2 fruit fly cellular contexts compared by ENCODE assay signal in genomic region chr3R:25519465-25520071, dm6.
TF ChIP-seq lines count a peak whose summit lies in the region.

No protein-coding gene starts in this region.

TF ChIP-seq in whole organism, embryonic, 481 proteins besides CTCF, POLR2A, EP300 and RAD21 (continued from another document and continues in another):
- TF ChIP-seq CG8359 (GFP tag; optimal IDR thresholded peaks at IDR 0.05; lab: Kevin White, UChicago; ENCODE audit: borderline replicate concordance), result no peak
- TF ChIP-seq CG17385 (GFP tag; optimal IDR thresholded peaks at IDR 0.05; lab: Kevin White, UChicago), result peak; percentile 2
- TF ChIP-seq CG6654 (GFP tag; optimal IDR thresholded peaks at IDR 0.05; lab: Kevin White, UChicago), result no peak
- TF ChIP-seq ase (GFP tag; IDR thresholded peaks at IDR 0.05; lab: Robert Waterston, UW), result no peak
- TF ChIP-seq scrt (GFP tag; optimal IDR thresholded peaks at IDR 0.05; lab: Kevin White, UChicago), result no peak
- peak; percentile 5 for TF ChIP-seq CG13775 (GFP tag; optimal IDR thresholded peaks at IDR 0.05; lab: Kevin White, UChicago)
- no peak for TF ChIP-seq CG12155 (GFP tag; optimal IDR thresholded peaks at IDR 0.05; lab: Kevin White, UChicago)
- peak; percentile 34 for TF ChIP-seq Sox102F (GFP tag; optimal IDR thresholded peaks at IDR 0.05; lab: Kevin White, UChicago)
- no peak for TF ChIP-seq fd102C (GFP tag; optimal IDR thresholded peaks at IDR 0.05; lab: Kevin White, UChicago)
- no peak for TF ChIP-seq CG13624 (GFP tag; optimal IDR thresholded peaks at IDR 0.05; lab: Kevin White, UChicago)
- no peak for TF ChIP-seq CG7372 (GFP tag; IDR thresholded peaks at IDR 0.05; lab: Robert Waterston, UW)
- TF ChIP-seq sc (optimal IDR thresholded peaks at IDR 0.05; lab: Kevin White, UChicago), result no peak
- TF ChIP-seq sc (GFP tag; optimal IDR thresholded peaks at IDR 0.05; lab: Kevin White, UChicago), result peak; percentile 24
- no peak for TF ChIP-seq gce (GFP tag; IDR thresholded peaks at IDR 0.05; lab: Robert Waterston, UW)
- TF ChIP-seq Myb (GFP tag; optimal IDR thresholded peaks at IDR 0.05; lab: Kevin White, UChicago), result no peak
- TF ChIP-seq CG13894 (tag; optimal IDR thresholded peaks at IDR 0.05; lab: Kevin White, UChicago), result no peak
- TF ChIP-seq schlank (tag; optimal IDR thresholded peaks at IDR 0.05; lab: Kevin White, UChicago), result no peak
- TF ChIP-seq YL-1 (GFP tag; optimal IDR thresholded peaks at IDR 0.05; lab: Kevin White, UChicago), result no peak
- TF ChIP-seq Hr78 (GFP tag; optimal IDR thresholded peaks at IDR 0.05; lab: Kevin White, UChicago), result no peak
- peak; percentile 18 for TF ChIP-seq CG14710 (tag; optimal IDR thresholded peaks at IDR 0.05; lab: Kevin White, UChicago)
- peak; percentile 5 for TF ChIP-seq cwo (GFP tag; optimal IDR thresholded peaks at IDR 0.05; lab: Kevin White, UChicago)
- TF ChIP-seq Gug (GFP tag; IDR thresholded peaks at IDR 0.05; lab: Robert Waterston, UW), result no peak
- peak; percentile 15 for TF ChIP-seq caup (GFP tag; optimal IDR thresholded peaks at IDR 0.05; lab: Kevin White, UChicago; ENCODE audit: severe bottlenecking)
- no peak for TF ChIP-seq dpn (GFP tag; optimal IDR thresholded peaks at IDR 0.05; lab: Kevin White, UChicago)
- no peak for TF ChIP-seq HmgD (GFP tag; optimal IDR thresholded peaks at IDR 0.05; lab: Kevin White, UChicago)
- peak; percentile 47 for TF ChIP-seq dmrt99B (tag; optimal IDR thresholded peaks at IDR 0.05; lab: Kevin White, UChicago)
- peak; percentile 60 for TF ChIP-seq gem (tag; optimal IDR thresholded peaks at IDR 0.05; lab: Kevin White, UChicago)
- TF ChIP-seq dmrt11E (tag; optimal IDR thresholded peaks at IDR 0.05; lab: Kevin White, UChicago), result peak; percentile 29
- TF ChIP-seq zen2 (GFP tag; IDR thresholded peaks at IDR 0.05; lab: Robert Waterston, UW; ENCODE audit: partially characterized antibody), result no peak
- TF ChIP-seq B-H1 (GFP tag; IDR thresholded peaks at IDR 0.05; lab: Robert Waterston, UW), result no peak
- TF ChIP-seq da (GFP tag; optimal IDR thresholded peaks at IDR 0.05; lab: Kevin White, UChicago), result no peak
- TF ChIP-seq ttk (GFP tag; IDR thresholded peaks at IDR 0.05; lab: Robert Waterston, UW), result no peak
- no peak for TF ChIP-seq CG10462 (GFP tag; optimal IDR thresholded peaks at IDR 0.05; lab: Kevin White, UChicago)
- no peak for TF ChIP-seq CG7987 (GFP tag; optimal IDR thresholded peaks at IDR 0.05; lab: Kevin White, UChicago)
- TF ChIP-seq CG2875 (GFP tag; optimal IDR thresholded peaks at IDR 0.05; lab: Kevin White, UChicago), result no peak
- TF ChIP-seq CG13424 (tag; optimal IDR thresholded peaks at IDR 0.05; lab: Kevin White, UChicago), result peak; percentile 25
- TF ChIP-seq CG1233 (GFP tag; optimal IDR thresholded peaks at IDR 0.05; lab: Kevin White, UChicago), result no peak
- TF ChIP-seq slp2 (GFP tag; optimal IDR thresholded peaks at IDR 0.05; lab: Kevin White, UChicago), result no peak
- no peak for TF ChIP-seq CG13287 (GFP tag; IDR thresholded peaks at IDR 0.05; lab: Robert Waterston, UW; ENCODE audit: partially characterized antibody)
- no peak for TF ChIP-seq HLHmδ (GFP tag; optimal IDR thresholded peaks at IDR 0.05; lab: Kevin White, UChicago)
- no peak for TF ChIP-seq Spps (tag; optimal IDR thresholded peaks at IDR 0.05; lab: Kevin White, UChicago)
- peak; percentile 41 for TF ChIP-seq ATbp (GFP tag; optimal IDR thresholded peaks at IDR 0.05; lab: Kevin White, UChicago)
- TF ChIP-seq CG4424 (GFP tag; optimal IDR thresholded peaks at IDR 0.05; lab: Kevin White, UChicago), result peak; percentile 23
- peak; percentile 55 for TF ChIP-seq Blimp-1 (GFP tag; optimal IDR thresholded peaks at IDR 0.05; lab: Kevin White, UChicago)
- TF ChIP-seq CG6765 (GFP tag; optimal IDR thresholded peaks at IDR 0.05; lab: Kevin White, UChicago), result no peak
- TF ChIP-seq Hmx (GFP tag; optimal IDR thresholded peaks at IDR 0.05; lab: Kevin White, UChicago), result no peak
- TF ChIP-seq Dref (GFP tag; IDR thresholded peaks at IDR 0.05; lab: Robert Waterston, UW), result no peak
- peak; percentile 1 for TF ChIP-seq CG10267 (tag; optimal IDR thresholded peaks at IDR 0.05; lab: Kevin White, UChicago)
- no peak for TF ChIP-seq CG34224 (GFP tag; IDR thresholded peaks at IDR 0.05; lab: Robert Waterston, UW; ENCODE audit: partially characterized antibody)
- no peak for TF ChIP-seq CG5245 (GFP tag; optimal IDR thresholded peaks at IDR 0.05; lab: Kevin White, UChicago)
- TF ChIP-seq sens (GFP tag; lab: Kevin White, UChicago), result peak; percentile 66
- no peak for TF ChIP-seq CG16813 (GFP tag; IDR thresholded peaks at IDR 0.05; lab: Robert Waterston, UW; ENCODE audit: partially characterized antibody)
- peak; percentile 71 for TF ChIP-seq Ets65A (GFP tag; lab: Kevin White, UChicago)
- no peak for TF ChIP-seq CG4282 (GFP tag; optimal IDR thresholded peaks at IDR 0.05; lab: Kevin White, UChicago)
- peak; percentile 12 for TF ChIP-seq Xbp1 (GFP tag; optimal IDR thresholded peaks at IDR 0.05; lab: Kevin White, UChicago)
- TF ChIP-seq CG7271 (tag; optimal IDR thresholded peaks at IDR 0.05; lab: Kevin White, UChicago), result no peak
- no peak for TF ChIP-seq CG4854 (GFP tag; optimal IDR thresholded peaks at IDR 0.05; lab: Kevin White, UChicago)
- no peak for TF ChIP-seq HLH3B (GFP tag; IDR thresholded peaks at IDR 0.05; lab: Robert Waterston, UW)
- TF ChIP-seq CG18476 (GFP tag; optimal IDR thresholded peaks at IDR 0.05; lab: Kevin White, UChicago), result peak; percentile 31
- TF ChIP-seq bsh (GFP tag; optimal IDR thresholded peaks at IDR 0.05; lab: Kevin White, UChicago), result peak in 1 of 2 experiments; percentile 43
- TF ChIP-seq Atf6 (GFP tag; IDR thresholded peaks at IDR 0.05; lab: Robert Waterston, UW), result no peak
- TF ChIP-seq CG3407 (GFP tag; optimal IDR thresholded peaks at IDR 0.05; lab: Kevin White, UChicago), result no peak
- TF ChIP-seq NfI (GFP tag; optimal IDR thresholded peaks at IDR 0.05; lab: Kevin White, UChicago), result no peak
- no peak for TF ChIP-seq jing (GFP tag; optimal IDR thresholded peaks at IDR 0.05; lab: Kevin White, UChicago)
- no peak for TF ChIP-seq gsb (GFP tag; IDR thresholded peaks at IDR 0.05; lab: Robert Waterston, UW)
- TF ChIP-seq CG7357 (GFP tag; IDR thresholded peaks at IDR 0.05; lab: Robert Waterston, UW), result no peak
- peak; percentile 38 for TF ChIP-seq CG7839 (tag; optimal IDR thresholded peaks at IDR 0.05; lab: Kevin White, UChicago)
- TF ChIP-seq CG11504 (tag; optimal IDR thresholded peaks at IDR 0.05; lab: Kevin White, UChicago), result peak; percentile 63
- peak; percentile 36 for TF ChIP-seq phol (tag; optimal IDR thresholded peaks at IDR 0.05; lab: Kevin White, UChicago)

TF ChIP-seq in whole organism, prepupa, 60 proteins besides CTCF, POLR2A, EP300 and RAD21 (continued from another document):
- TF ChIP-seq CG31627 (GFP tag; optimal IDR thresholded peaks at IDR 0.05; lab: Kevin White, UChicago), result no peak
- TF ChIP-seq CG6163 (GFP tag; IDR thresholded peaks at IDR 0.05; lab: Robert Waterston, UW), result no peak
- no peak for TF ChIP-seq Ets21C (GFP tag; optimal IDR thresholded peaks at IDR 0.05; lab: Kevin White, UChicago)
- no peak for TF ChIP-seq CG8319 (GFP tag; optimal IDR thresholded peaks at IDR 0.05; lab: Kevin White, UChicago)
- TF ChIP-seq CG10669 (GFP tag; optimal IDR thresholded peaks at IDR 0.05; lab: Kevin White, UChicago), result peak; percentile 29
- peak; percentile 16 for TF ChIP-seq CG8632 (GFP tag; optimal IDR thresholded peaks at IDR 0.05; lab: Kevin White, UChicago)
- TF ChIP-seq esn (GFP tag; optimal IDR thresholded peaks at IDR 0.05; lab: Kevin White, UChicago), result no peak
- TF ChIP-seq cyc (GFP tag; optimal IDR thresholded peaks at IDR 0.05; lab: Kevin White, UChicago), result no peak
- no peak for TF ChIP-seq net (GFP tag; optimal IDR thresholded peaks at IDR 0.05; lab: Kevin White, UChicago)
- TF ChIP-seq Blimp-1 (GFP tag; optimal IDR thresholded peaks at IDR 0.05; lab: Kevin White, UChicago), result no peak
- TF ChIP-seq CG11902 (GFP tag; optimal IDR thresholded peaks at IDR 0.05; lab: Kevin White, UChicago), result no peak
- peak; percentile 15 for TF ChIP-seq acj6 (GFP tag; optimal IDR thresholded peaks at IDR 0.05; lab: Kevin White, UChicago)
- TF ChIP-seq Met (GFP tag; optimal IDR thresholded peaks at IDR 0.05; lab: Kevin White, UChicago), result no peak
- no peak for TF ChIP-seq dsx (GFP tag; optimal IDR thresholded peaks at IDR 0.05; lab: Kevin White, UChicago; ENCODE audit: poor library complexity, severe bottlenecking)
- TF ChIP-seq CG11294 (GFP tag; IDR thresholded peaks at IDR 0.05; lab: Robert Waterston, UW), result no peak
- TF ChIP-seq CG6792 (GFP tag; optimal IDR thresholded peaks at IDR 0.05; lab: Kevin White, UChicago), result no peak
- peak; percentile 34 for TF ChIP-seq Hr4 (GFP tag; optimal IDR thresholded peaks at IDR 0.05; lab: Kevin White, UChicago)
- no peak for TF ChIP-seq CG16779 (tag; optimal IDR thresholded peaks at IDR 0.05; lab: Kevin White, UChicago)
- TF ChIP-seq CG32006 (GFP tag; optimal IDR thresholded peaks at IDR 0.05; lab: Kevin White, UChicago), result peak; percentile 35
- TF ChIP-seq Hr38 (GFP tag; optimal IDR thresholded peaks at IDR 0.05; lab: Kevin White, UChicago), result no peak
- TF ChIP-seq Smox (GFP tag; optimal IDR thresholded peaks at IDR 0.05; lab: Kevin White, UChicago), result peak; percentile 2
- TF ChIP-seq CG3919 (GFP tag; optimal IDR thresholded peaks at IDR 0.05; lab: Kevin White, UChicago), result no peak
- TF ChIP-seq CG10631 (GFP tag; optimal IDR thresholded peaks at IDR 0.05; lab: Kevin White, UChicago), result peak; percentile 24
- TF ChIP-seq pdm3 (GFP tag; optimal IDR thresholded peaks at IDR 0.05; lab: Kevin White, UChicago), result peak; percentile 22
- TF ChIP-seq spab (GFP tag; optimal IDR thresholded peaks at IDR 0.05; lab: Kevin White, UChicago), result no peak
TF ChIP-seq in whole organism, prepupa: peak in this region for 17.
